Worm (Caenorhabditis elegans) whole organism, L1 larva: ENCODE data around the gene mlh-1.

ENCODE experiments used
- elt-3 ChIP-seq, 6 experiments: fragments of 150-350 bp in 1 of 6; sonication (generic microtip); optimal IDR thresholded peaks; 2 replicates each; lab custom pipeline; 2017 to 2018; ENCODE audit warnings: missing biosample characterization in 6 of 6, missing genetic modification characterization in 6 of 6, inconsistent platforms in 1 of 6
- jun-1 ChIP-seq: fragments of 150-350 bp; optimal IDR thresholded peaks from 2 replicates; lab custom pipeline; 2014; ENCODE audit warnings: missing biosample characterization, missing genetic modification reagents, missing genetic modification characterization
- lin-35 ChIP-seq, 2 experiments: fragments of 150-350 bp; optimal IDR thresholded peaks; 2 replicates each; lab custom pipeline; 2014; ENCODE audit warnings: missing biosample characterization in 2 of 2, missing genetic modification characterization in 2 of 2, missing genetic modification reagents in 2 of 2
- nhr-90 ChIP-seq: sonication (generic microtip); optimal IDR thresholded peaks from 2 replicates; lab custom pipeline; 2016; ENCODE audit warnings: mild to moderate bottlenecking, missing genetic modification characterization, missing compliant biosample characterization; ENCODE audit not compliant: poor library complexity
- unc-30 ChIP-seq: sonication (generic microtip); optimal IDR thresholded peaks from 2 replicates; lab custom pipeline; 2017; ENCODE audit warnings: missing biosample characterization, missing genetic modification characterization

ce11 chrIII:13556039-13556438 is 41.7 kb upstream of the mlh-1 start:
- no peak for TF ChIP-seq jun-1 (tag; lab: Kevin White, UChicago)
- TF ChIP-seq unc-30 (tag; lab: Kevin White, UChicago): no peak
- TF ChIP-seq nhr-90 (tag; lab: Kevin White, UChicago): no peak
- TF ChIP-seq elt-3 (tag; optimal IDR thresholded peaks at IDR 0.05; lab: Kevin White, UChicago): peak in 1 of 6 experiments; percentile 33
- peak in 1 of 2 experiments; percentile 24 for TF ChIP-seq lin-35 (GFP tag; optimal IDR thresholded peaks at IDR 0.05; lab: Kevin White, UChicago)
